Fruit fly (Drosophila melanogaster) whole organism, embryonic: ENCODE data around the gene Eig71Ej.

Experiments used
- Adf1 ChIP-seq: fragments of 200-800 bp; sonication (Bioruptor generic); IDR thresholded peaks from 2 replicates; pipeline ENCODE4 v1.3.6; 2022; ENCODE audit warnings: missing biosample characterization, missing genetic modification characterization
- Antp ChIP-seq: fragments of 200-800 bp; sonication (Bioruptor generic); optimal IDR thresholded peaks from 3 replicates; lab custom pipeline; 2016; ENCODE audit warnings: missing biosample characterization, missing genetic modification characterization
- BEAF-32 ChIP-seq: fragments of 200-800 bp; sonication (Bioruptor generic); optimal IDR thresholded peaks from 3 replicates; lab custom pipeline; 2017; ENCODE audit warnings: missing biosample characterization, missing genetic modification characterization, mild to moderate bottlenecking, moderate library complexity, missing genetic modification reagents
- CG11093 ChIP-seq: fragments of 200-800 bp; sonication (Bioruptor generic); IDR thresholded peaks from 3 replicates; pipeline ENCODE4 v1.3.6; 2022; ENCODE audit warnings: missing biosample characterization, missing genetic modification characterization
- CG17829 ChIP-seq: fragments of 200-800 bp; optimal IDR thresholded peaks from 2 replicates; lab custom pipeline; 2019; ENCODE audit warnings: missing biosample characterization, mild to moderate bottlenecking, missing genetic modification characterization, moderate library complexity
- CG1832 ChIP-seq: fragments of 200-800 bp; sonication (Bioruptor generic); optimal IDR thresholded peaks from 2 replicates; lab custom pipeline; 2017; ENCODE audit warnings: missing biosample characterization, mild to moderate bottlenecking, missing genetic modification characterization, inconsistent platforms
- CG34376 ChIP-seq: fragments of 200-800 bp; sonication (Bioruptor generic); optimal IDR thresholded peaks from 2 replicates; lab custom pipeline; 2018; ENCODE audit warnings: missing biosample characterization, mild to moderate bottlenecking, missing genetic modification characterization
- CG3838 ChIP-seq: fragments of 200-800 bp; sonication (Bioruptor generic); optimal IDR thresholded peaks from 3 replicates; lab custom pipeline; 2016; ENCODE audit warnings: missing biosample characterization, missing genetic modification characterization
- CG6765 ChIP-seq: fragments of 200-800 bp; sonication (Bioruptor generic); optimal IDR thresholded peaks from 3 replicates; lab custom pipeline; 2017; ENCODE audit warnings: missing biosample characterization, mild to moderate bottlenecking, missing genetic modification characterization
- CG6854 ChIP-seq: fragments of 200-800 bp; sonication (Bioruptor generic); optimal IDR thresholded peaks from 3 replicates; lab custom pipeline; 2017; ENCODE audit warnings: missing biosample characterization, mild to moderate bottlenecking, missing genetic modification characterization
- CG7372 ChIP-seq: fragments of 200-800 bp; sonication (Bioruptor generic); IDR thresholded peaks from 2 replicates; pipeline ENCODE4 v1.3.6; 2022; ENCODE audit warnings: missing biosample characterization, missing genetic modification characterization
- CG7556 ChIP-seq: fragments of 200-800 bp; sonication (Bioruptor generic); optimal IDR thresholded peaks from 2 replicates; lab custom pipeline; 2017; ENCODE audit warnings: missing biosample characterization, mild to moderate bottlenecking, missing genetic modification characterization
- CG7963 ChIP-seq: fragments of 200-800 bp; sonication (Bioruptor generic); IDR thresholded peaks from 3 replicates; pipeline ENCODE4 v1.3.6; 2022; ENCODE audit warnings: missing biosample characterization, missing genetic modification characterization; ENCODE audit not compliant: partially characterized antibody
- CG8359 ChIP-seq: fragments of 200-800 bp; sonication (Bioruptor generic); optimal IDR thresholded peaks from 2 replicates; lab custom pipeline; 2017; ENCODE audit warnings: missing biosample characterization, mild to moderate bottlenecking, missing genetic modification characterization, borderline replicate concordance
- CG8478 ChIP-seq: fragments of >200 bp; optimal IDR thresholded peaks from 2 replicates; lab custom pipeline; 2018
- CTCF ChIP-seq: fragments of 200-800 bp; sonication (Bioruptor generic); optimal IDR thresholded peaks from 2 replicates; lab custom pipeline; 2017; ENCODE audit warnings: missing biosample characterization, mild to moderate bottlenecking, missing genetic modification characterization, moderate library complexity
- D19A ChIP-seq: fragments of 200-800 bp; optimal IDR thresholded peaks from 3 replicates; lab custom pipeline; 2019; ENCODE audit warnings: missing biosample characterization, mild to moderate bottlenecking, missing genetic modification characterization, moderate library complexity
- Dll ChIP-seq: fragments of 200-800 bp; sonication (Bioruptor generic); IDR thresholded peaks from 4 replicates; pipeline ENCODE4 v1.3.6; 2022; ENCODE audit warnings: missing biosample characterization, missing genetic modification characterization; ENCODE audit not compliant: partially characterized antibody
- Dref ChIP-seq: fragments of 200-800 bp; sonication (Bioruptor generic); IDR thresholded peaks from 2 replicates; pipeline ENCODE4 v1.3.6; 2022; ENCODE audit warnings: missing biosample characterization, missing genetic modification characterization
- Drgx ChIP-seq: fragments of 200-800 bp; sonication (Bioruptor generic); IDR thresholded peaks from 2 replicates; pipeline ENCODE4 v1.3.6; 2022; ENCODE audit warnings: missing biosample characterization, missing genetic modification characterization
- Hr39 ChIP-seq: fragments of >200 bp; optimal IDR thresholded peaks from 2 replicates; lab custom pipeline; 2017
- Med ChIP-seq: fragments of 200-800 bp; sonication (Bioruptor generic); peaks from one replicate; lab custom pipeline; 2016; ENCODE audit warnings: missing biosample characterization, missing genetic modification characterization, mild to moderate bottlenecking, inconsistent platforms, moderate library complexity
- NfI ChIP-seq: fragments of 200-800 bp; sonication (Bioruptor generic); optimal IDR thresholded peaks from 3 replicates; lab custom pipeline; 2018; ENCODE audit warnings: missing biosample characterization, mild to moderate bottlenecking, missing genetic modification characterization, moderate library complexity
- PHDP ChIP-seq: fragments of 200-800 bp; sonication (Bioruptor generic); optimal IDR thresholded peaks from 3 replicates; lab custom pipeline; 2018; ENCODE audit warnings: missing biosample characterization, mild to moderate bottlenecking, missing genetic modification characterization, moderate library complexity
- Rfx ChIP-seq: fragments of 200-800 bp; sonication (Bioruptor generic); IDR thresholded peaks from 2 replicates; pipeline ENCODE4 v1.3.6; 2022; ENCODE audit warnings: missing biosample characterization, missing genetic modification characterization
- Sry-δ ChIP-seq: fragments of 200-800 bp; sonication (Bioruptor generic); optimal IDR thresholded peaks from 2 replicates; lab custom pipeline; 2016; ENCODE audit warnings: missing biosample characterization, missing genetic modification characterization
- Trl ChIP-seq, 3 experiments: fragments of >200 bp in 2 of 3; fragments of 200-800 bp in 1 of 3; sonication (Bioruptor generic) in 1 of 3; optimal IDR thresholded peaks; 2 replicates in 1 of 3; 3 replicates in 2 of 3; lab custom pipeline; 2016 to 2017; ENCODE audit warnings: missing biosample characterization in 1 of 3, missing genetic modification characterization in 1 of 3
- abd-A ChIP-seq: fragments of 200-800 bp; sonication (Bioruptor generic); optimal IDR thresholded peaks from 3 replicates; lab custom pipeline; 2019; ENCODE audit warnings: missing biosample characterization, mild to moderate bottlenecking, missing genetic modification characterization, moderate library complexity
- bowl ChIP-seq: fragments of 200-800 bp; sonication (Bioruptor generic); IDR thresholded peaks from 2 replicates; pipeline ENCODE4 v1.3.6; 2022; ENCODE audit warnings: missing biosample characterization, missing genetic modification characterization
- cg ChIP-seq: fragments of 200-800 bp; sonication (Bioruptor generic); optimal IDR thresholded peaks from 3 replicates; lab custom pipeline; 2019; ENCODE audit warnings: missing biosample characterization, mild to moderate bottlenecking, missing genetic modification characterization, moderate library complexity
- chinmo ChIP-seq: fragments of 200-800 bp; sonication (Bioruptor generic); IDR thresholded peaks from 4 replicates; pipeline ENCODE4 v1.3.6; 2022; ENCODE audit warnings: missing biosample characterization, missing genetic modification characterization; ENCODE audit not compliant: partially characterized antibody
- crol ChIP-seq: fragments of 200-800 bp; sonication (Bioruptor generic); IDR thresholded peaks from 2 replicates; pipeline ENCODE4 v1.3.6; 2022; ENCODE audit warnings: missing biosample characterization, missing genetic modification characterization
- h ChIP-seq: fragments of >200 bp; optimal IDR thresholded peaks from 2 replicates; lab custom pipeline; 2017
- jing ChIP-seq: fragments of 200-800 bp; sonication (Bioruptor generic); optimal IDR thresholded peaks from 2 replicates; lab custom pipeline; 2018; ENCODE audit warnings: missing biosample characterization, mild to moderate bottlenecking, missing genetic modification characterization
- lbe ChIP-seq: fragments of 200-800 bp; sonication (Bioruptor generic); optimal IDR thresholded peaks from 2 replicates; lab custom pipeline; 2016; ENCODE audit warnings: missing biosample characterization, mild to moderate bottlenecking, missing genetic modification characterization
- pnt ChIP-seq: fragments of 200-800 bp; sonication (Bioruptor generic); optimal IDR thresholded peaks from 3 replicates; lab custom pipeline; 2016; ENCODE audit warnings: missing biosample characterization, missing genetic modification characterization
- pros ChIP-seq: fragments of 200-800 bp; sonication (Bioruptor generic); optimal IDR thresholded peaks from 3 replicates; lab custom pipeline; 2019; ENCODE audit warnings: missing biosample characterization, mild to moderate bottlenecking, missing genetic modification characterization, moderate library complexity
- rib ChIP-seq: fragments of 200-800 bp; sonication (Bioruptor generic); IDR thresholded peaks from 2 replicates; pipeline ENCODE4 v1.3.6; 2022; ENCODE audit warnings: missing biosample characterization, missing genetic modification characterization
- salm ChIP-seq: fragments of 200-800 bp; sonication (Bioruptor generic); optimal IDR thresholded peaks from 2 replicates; lab custom pipeline; 2018; ENCODE audit warnings: missing biosample characterization, mild to moderate bottlenecking, missing genetic modification characterization
- sd ChIP-seq: fragments of 200-800 bp; sonication (Bioruptor generic); optimal IDR thresholded peaks from 3 replicates; lab custom pipeline; 2018; ENCODE audit warnings: missing biosample characterization, mild to moderate bottlenecking, missing genetic modification characterization, moderate library complexity
- sens ChIP-seq: fragments of 200-800 bp; sonication (Bioruptor generic); peaks from one replicate; lab custom pipeline; 2016; ENCODE audit warnings: missing biosample characterization, missing genetic modification characterization
- slbo ChIP-seq: fragments of 200-800 bp; sonication (Bioruptor generic); IDR thresholded peaks from 2 replicates; pipeline ENCODE4 v1.3.6; 2022; ENCODE audit warnings: missing biosample characterization, missing genetic modification characterization
- stwl ChIP-seq: fragments of 200-800 bp; sonication (Bioruptor generic); optimal IDR thresholded peaks from 3 replicates; lab custom pipeline; 2018; ENCODE audit warnings: missing biosample characterization, mild to moderate bottlenecking, missing genetic modification characterization, moderate library complexity
- tna ChIP-seq: fragments of 200-800 bp; sonication (Bioruptor generic); IDR thresholded peaks from 2 replicates; pipeline ENCODE4 v1.3.6; 2022; ENCODE audit warnings: missing biosample characterization, missing genetic modification characterization; ENCODE audit not compliant: partially characterized antibody
- unpg ChIP-seq: fragments of 200-800 bp; sonication (Bioruptor generic); optimal IDR thresholded peaks from 3 replicates; lab custom pipeline; 2018; ENCODE audit warnings: missing biosample characterization, mild to moderate bottlenecking, missing genetic modification characterization, moderate library complexity
- usp ChIP-seq: fragments of >200 bp; optimal IDR thresholded peaks from 2 replicates; lab custom pipeline; 2017; ENCODE audit warnings: missing biosample characterization, missing genetic modification characterization
- vvl ChIP-seq: fragments of 200-800 bp; sonication (Bioruptor generic); IDR thresholded peaks from 2 replicates; pipeline ENCODE4 v1.3.6; 2022; ENCODE audit warnings: missing biosample characterization, missing genetic modification characterization
- wdn ChIP-seq: fragments of 200-800 bp; sonication (Bioruptor generic); IDR thresholded peaks from 2 replicates; pipeline ENCODE4 v1.3.6; 2022; ENCODE audit warnings: missing biosample characterization, missing genetic modification characterization

Gene Eig71Ej

dm6 chr3L:15625676-15626414 lies 35.0 kb downstream of the Eig71Ej start (continued):
- no peak for TF ChIP-seq usp (GFP tag; lab: Kevin White, UChicago)
- peak; percentile 92 for TF ChIP-seq Med (GFP tag; lab: Kevin White, UChicago)
- no peak for TF ChIP-seq Antp (GFP tag; lab: Kevin White, UChicago)

- TF ChIP-seq wdn (GFP tag; lab: Robert Waterston, UW) (0 out of 2 replicates have a peak, but pooled peaks have one; percentile 19), stwl (no peak), cg (GFP tag; lab: Kevin White, UChicago) (peak; percentile 67), tna (no peak), crol (GFP tag; lab: Robert Waterston, UW) (peak; percentile 59), sens (GFP tag; lab: Kevin White, UChicago) (peak; percentile 68), NfI (GFP tag; lab: Kevin White, UChicago) (no peak), lbe (GFP tag; lab: Kevin White, UChicago) (no peak), Drgx (GFP tag; lab: Robert Waterston, UW) (0 out of 2 replicates have a peak, but pooled peaks have one; percentile 5), unpg (no peak), Adf1 (peak; percentile 66), Trl (optimal IDR thresholded peaks at IDR 0.05; lab: Kevin White, UChicago) (peak; percentile 65 to 82), Trl (GFP tag; optimal IDR thresholded peaks at IDR 0.05; lab: Kevin White, UChicago) (no peak), bowl (GFP tag; lab: Robert Waterston, UW) (0 out of 2 replicates have a peak, but pooled peaks have one; percentile 16), rib (GFP tag; lab: Robert Waterston, UW) (0 out of 2 replicates have a peak, but pooled peaks have one; percentile 36), chinmo (peak; percentile 93), Med (GFP tag; lab: Kevin White, UChicago) (peak; percentile 60), CG7372 (GFP tag; lab: Robert Waterston, UW) (peak; percentile 98), Dll (GFP tag; lab: Robert Waterston, UW) (no peak), salm (no peak), vvl (GFP tag; lab: Robert Waterston, UW) (0 out of 2 replicates have a peak, but pooled peaks have one; percentile 31)
Measured at dm6 chr3L:15624944-15625610, 35.7 kb downstream of the Eig71Ej start.

dm6 chr3L:15624097-15624496 lies 36.7 kb downstream of the Eig71Ej start:
- no peak for TF ChIP-seq CG7963
- no peak for TF ChIP-seq Rfx
- TF ChIP-seq jing, result no peak
- no peak for TF ChIP-seq BEAF-32 (GFP tag; lab: Kevin White, UChicago)
- no peak for TF ChIP-seq Hr39 (lab: Kevin White, UChicago)
- TF ChIP-seq slbo (GFP tag; lab: Robert Waterston, UW), result no peak
- no peak for TF ChIP-seq Dref
- no peak for TF ChIP-seq CG8359 (GFP tag; lab: Kevin White, UChicago)
- no peak for TF ChIP-seq PHDP
- TF ChIP-seq CG11093 (GFP tag; lab: Robert Waterston, UW), result no peak
- no peak for TF ChIP-seq h (lab: Kevin White, UChicago)
- peak; percentile 72 for TF ChIP-seq pros (GFP tag; lab: Kevin White, UChicago)
- no peak for TF ChIP-seq CG6854 (GFP tag; lab: Kevin White, UChicago)
- peak; percentile 17 for TF ChIP-seq abd-A (tag; lab: Kevin White, UChicago)
- no peak for TF ChIP-seq CG17829 (tag; lab: Kevin White, UChicago)
- TF ChIP-seq sd (tag; lab: Kevin White, UChicago), result no peak
- TF ChIP-seq CG7556 (GFP tag; lab: Kevin White, UChicago), result no peak
- TF ChIP-seq Sry-δ (GFP tag; lab: Kevin White, UChicago), result no peak
- no peak for TF ChIP-seq D19A
- TF ChIP-seq CG34376, result no peak
- no peak for TF ChIP-seq pnt (GFP tag; lab: Kevin White, UChicago)
- TF ChIP-seq CG6765, result no peak
- TF ChIP-seq Med (GFP tag; lab: Kevin White, UChicago), result no peak
- no peak for TF ChIP-seq CG3838
- TF ChIP-seq CTCF (GFP tag; lab: Kevin White, UChicago), result no peak
- TF ChIP-seq CG1832 (GFP tag; lab: Kevin White, UChicago), result no peak
- no peak for TF ChIP-seq CG8478 (lab: Kevin White, UChicago)
